Fruit fly (Drosophila melanogaster) whole organism, wandering third instar larva: ENCODE measurements around the gene CG32299.

Source experiments
- Hr78 ChIP-seq: fragments of >200 bp; optimal IDR thresholded peaks from 2 replicates; lab custom pipeline; 2017; ENCODE audit warnings: missing biosample characterization, missing genetic modification characterization
- Vsx2 ChIP-seq: fragments of 200-300, 225-300 bp; sonication (Bioruptor generic); optimal IDR thresholded peaks from 2 replicates; lab custom pipeline; 2018; ENCODE audit warnings: missing biosample characterization, missing genetic modification characterization; ENCODE audit not compliant: partially characterized antibody
- pan ChIP-seq: fragments of >200 bp; optimal IDR thresholded peaks from 2 replicates; lab custom pipeline; 2017

DNA sequence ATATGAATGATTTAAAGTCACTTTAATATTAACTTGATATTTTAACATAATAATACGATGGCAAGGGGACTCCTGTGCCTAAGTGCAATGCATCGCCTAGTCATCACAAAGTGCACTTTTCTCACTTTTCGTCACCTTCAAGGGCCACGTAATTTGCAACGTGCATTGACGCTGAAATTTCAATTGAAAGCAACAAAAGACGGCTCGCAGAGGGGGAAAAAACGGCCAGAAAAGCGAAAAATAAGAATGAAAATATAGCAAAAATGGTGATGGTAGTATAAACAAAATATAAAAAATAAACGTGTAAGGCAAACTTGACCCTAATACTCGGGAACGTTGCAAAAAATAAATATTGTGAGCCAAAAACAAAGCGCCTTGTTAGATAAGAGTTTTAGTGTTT, 32.8 kb upstream of the CG32299 start:
- no peak for TF ChIP-seq Vsx2 (GFP tag; lab: Kevin White, UChicago)
- no peak for TF ChIP-seq pan (lab: Kevin White, UChicago)
- no peak for TF ChIP-seq Hr78 (GFP tag; lab: Kevin White, UChicago)
